Fruit fly (Drosophila melanogaster): ENCODE data around the gene ND-20L.

The ND-20L gene

DNA sequence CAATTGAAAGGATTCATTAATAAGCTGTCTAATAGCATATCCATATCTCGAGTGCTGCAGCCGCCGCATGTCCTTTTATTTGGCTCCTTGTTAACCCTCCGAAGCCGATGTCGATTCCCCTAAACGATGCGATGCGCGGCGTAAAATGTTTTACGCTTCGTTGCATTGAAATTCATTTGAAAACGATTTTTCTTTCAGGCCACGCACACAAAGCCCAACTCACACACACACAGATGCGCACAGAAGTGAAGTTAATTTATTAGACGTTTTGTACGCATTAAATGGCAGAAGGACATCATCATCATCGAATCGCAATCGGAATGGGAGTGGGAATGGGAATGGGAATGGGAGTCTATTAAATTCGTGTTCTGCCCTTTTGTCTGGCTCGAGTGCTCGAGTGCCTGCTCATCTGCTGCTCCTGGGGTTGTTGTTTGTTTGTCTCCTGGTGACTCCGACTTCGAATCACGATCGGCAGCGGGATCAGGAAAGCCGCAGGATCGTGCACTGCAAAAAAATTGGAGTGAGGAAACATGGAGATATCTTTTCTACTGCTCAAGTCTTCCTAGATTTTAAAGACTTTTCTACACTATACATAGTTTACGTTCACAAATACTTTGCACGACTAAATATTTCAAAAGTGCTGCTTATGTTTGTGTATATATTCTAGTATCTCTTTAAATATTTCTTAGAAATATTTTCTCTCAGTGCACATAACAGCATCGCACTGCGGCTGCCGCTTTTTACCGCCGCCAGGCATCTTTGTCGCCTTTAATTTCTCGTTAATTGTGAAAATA, 25.6 kb downstream of the ND-20L start (continued):
- TF ChIP-seq sens (GFP tag), result peak; percentile 94
- TF ChIP-seq ato (GFP tag; IDR thresholded peaks at IDR 0.05; ENCODE audit: partially characterized antibody), result no peak
- TF ChIP-seq gsb-n (tag; optimal IDR thresholded peaks at IDR 0.05), result peak; percentile 54
- no peak for TF ChIP-seq Hr51 (GFP tag; optimal IDR thresholded peaks at IDR 0.05)

dm6 chr3R:29545163-29545562, 29.6 kb downstream of the ND-20L start:
- TF ChIP-seq caup (GFP tag; optimal IDR thresholded peaks at IDR 0.05; ENCODE audit: severe bottlenecking), result no peak
- peak; percentile 69 for TF ChIP-seq zen (tag; optimal IDR thresholded peaks at IDR 0.05)
- no peak for TF ChIP-seq prd (optimal IDR thresholded peaks at IDR 0.05)
- 0 out of 3 replicates have a peak, but pooled peaks have one; percentile 12 for TF ChIP-seq prd (GFP tag; IDR thresholded peaks at IDR 0.05)
- peak in 1 of 2 experiments; percentile 37 for TF ChIP-seq tll (GFP tag; optimal IDR thresholded peaks at IDR 0.05)
- TF ChIP-seq D (optimal IDR thresholded peaks at IDR 0.05), result peak; percentile 96
- TF ChIP-seq D (GFP tag; optimal IDR thresholded peaks at IDR 0.05), result no peak

dm6 chr3R:29546418-29546817, 30.9 kb downstream of the ND-20L start:
- peak; percentile 67 for TF ChIP-seq D (optimal IDR thresholded peaks at IDR 0.05)
- TF ChIP-seq D (GFP tag; optimal IDR thresholded peaks at IDR 0.05), result no peak
- no peak for TF ChIP-seq lmd (GFP tag; IDR thresholded peaks at IDR 0.05)
- TF ChIP-seq tll (GFP tag; optimal IDR thresholded peaks at IDR 0.05), result peak in 1 of 2 experiments; percentile 96

DNA sequence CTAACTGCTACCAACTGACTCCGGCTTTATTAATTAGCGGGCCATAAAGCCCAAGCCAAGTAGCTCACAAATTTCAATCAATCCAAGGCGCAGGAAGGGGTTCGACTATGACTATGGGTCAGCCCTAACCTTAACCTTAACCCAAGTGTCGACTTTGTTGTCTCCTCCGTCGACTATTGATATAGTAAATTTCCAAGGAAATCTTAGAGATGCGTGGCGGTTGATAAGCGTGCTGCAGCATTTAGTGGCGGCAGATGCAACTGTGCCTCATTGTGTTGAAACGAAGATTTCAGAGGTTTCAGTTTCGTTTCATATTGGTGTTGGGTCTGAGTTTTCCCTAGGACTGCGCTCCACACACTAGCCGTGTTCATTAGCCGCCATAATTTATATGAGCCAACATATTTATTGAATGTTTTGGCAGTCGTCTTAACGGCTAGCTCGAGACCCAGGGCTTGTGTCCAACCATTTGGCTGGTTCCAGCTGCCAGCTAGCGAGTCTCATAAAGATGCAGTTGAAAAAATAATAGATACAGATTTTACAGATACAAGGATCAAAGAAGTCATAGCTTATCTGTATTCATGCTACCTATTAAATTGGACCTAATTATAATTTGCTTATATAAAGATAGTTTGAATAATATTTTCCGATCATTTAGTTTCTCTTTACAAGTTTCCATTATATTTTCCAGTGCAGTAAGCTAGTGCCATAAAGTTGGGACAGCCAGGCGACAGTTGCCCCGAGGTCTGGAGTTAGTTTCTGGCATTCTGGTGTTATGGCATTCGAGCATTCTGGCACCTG, 31.9 kb downstream of the ND-20L start:
- TF ChIP-seq CG18262 (tag; optimal IDR thresholded peaks at IDR 0.05) (peak; percentile 20), Abd-B (GFP tag; optimal IDR thresholded peaks at IDR 0.05) (peak; percentile 36), lov (optimal IDR thresholded peaks at IDR 0.05) (no peak), lov (GFP tag; IDR thresholded peaks at IDR 0.05) (no peak), Xrp1 (GFP tag; IDR thresholded peaks at IDR 0.05) (peak; percentile 32; the same call in 1 of the 2 replicates), CG12391 (tag; optimal IDR thresholded peaks at IDR 0.05) (peak; percentile 26), ac (GFP tag; optimal IDR thresholded peaks at IDR 0.05) (peak; percentile 47), dmrt11E (tag; optimal IDR thresholded peaks at IDR 0.05) (peak; percentile 80), lola (GFP tag; optimal IDR thresholded peaks at IDR 0.05) (peak in 1 of 3 experiments; percentile 64), BEAF-32 (GFP tag; optimal IDR thresholded peaks at IDR 0.05) (no peak), Stat92E (GFP tag; optimal IDR thresholded peaks at IDR 0.05) (peak in 1 of 3 experiments; percentile 94), CG31441 (GFP tag; IDR thresholded peaks at IDR 0.05) (no peak), CG10267 (tag; optimal IDR thresholded peaks at IDR 0.05) (peak; percentile 26), Med (GFP tag) (peak; percentile 17), nmo (GFP tag; optimal IDR thresholded peaks at IDR 0.05) (peak; percentile 8), Blimp-1 (GFP tag; optimal IDR thresholded peaks at IDR 0.05) (peak; percentile 3), unpg (GFP tag; optimal IDR thresholded peaks at IDR 0.05) (peak; percentile 2), CG9727 (GFP tag; optimal IDR thresholded peaks at IDR 0.05) (peak; percentile 8), Ssrp (tag; optimal IDR thresholded peaks at IDR 0.05) (no peak), Hey (tag; optimal IDR thresholded peaks at IDR 0.05) (no peak), bsh (GFP tag; optimal IDR thresholded peaks at IDR 0.05) (peak in 1 of 2 experiments; percentile 59), CG7839 (tag; optimal IDR thresholded peaks at IDR 0.05) (peak; percentile 10), sim (GFP tag; IDR thresholded peaks at IDR 0.05) (no peak), CG10959 (GFP tag; IDR thresholded peaks at IDR 0.05) (no peak), CG16863 (GFP tag; optimal IDR thresholded peaks at IDR 0.05) (no peak), CG10979 (tag; optimal IDR thresholded peaks at IDR 0.05) (peak; percentile 49), CG14710 (tag; optimal IDR thresholded peaks at IDR 0.05) (peak; percentile 39), CG17361 (GFP tag; IDR thresholded peaks at IDR 0.05) (0 out of 3 replicates have a peak, but pooled peaks have one; percentile 24)
